Worm (Caenorhabditis elegans) whole organism, L2 larva: ENCODE data around the gene VM106R.1.

Source experiments
- C34F6.9 ChIP-seq: fragments of 150-350 bp; optimal IDR thresholded peaks from 2 replicates; lab custom pipeline; 2014; ENCODE audit warnings: missing biosample characterization, missing genetic modification characterization
- F13H6.1 ChIP-seq: sonication (generic microtip); optimal IDR thresholded peaks from 2 replicates; lab custom pipeline; 2016; ENCODE audit warnings: missing genetic modification characterization, missing compliant biosample characterization
- R02D3.7 ChIP-seq: fragments of 150-350 bp; optimal IDR thresholded peaks from 2 replicates; lab custom pipeline; 2014; ENCODE audit warnings: missing biosample characterization, missing genetic modification characterization
- Y55F3AM.14 ChIP-seq: fragments of 200-800 bp; sonication (Bioruptor generic); optimal IDR thresholded peaks from 2 replicates; lab custom pipeline; 2018; ENCODE audit warnings: mild to moderate bottlenecking, missing genetic modification characterization, missing compliant biosample characterization
- aly-2 ChIP-seq: fragments of 150-350 bp; optimal IDR thresholded peaks from 2 replicates; lab custom pipeline; 2014; ENCODE audit warnings: missing biosample characterization, missing genetic modification characterization
- ama-1 ChIP-seq: fragments of 150-350 bp; optimal IDR thresholded peaks from 2 replicates; lab custom pipeline; 2018; ENCODE audit warnings: inconsistent platforms
- blmp-1 ChIP-seq: sonication (generic microtip); optimal IDR thresholded peaks from 2 replicates; lab custom pipeline; 2017; ENCODE audit warnings: missing genetic modification characterization, mild to moderate bottlenecking, missing compliant biosample characterization, antibody characterized with exemption, moderate library complexity; ENCODE audit not compliant: insufficient read depth
- crh-2 ChIP-seq: sonication (generic microtip); optimal IDR thresholded peaks from 2 replicates; lab custom pipeline; 2017; ENCODE audit warnings: missing biosample characterization, missing genetic modification characterization
- dmd-4 ChIP-seq: sonication (generic microtip); optimal IDR thresholded peaks from 2 replicates; lab custom pipeline; 2017; ENCODE audit warnings: missing biosample characterization, missing genetic modification characterization
- egl-27 ChIP-seq: sonication (generic microtip); optimal IDR thresholded peaks from 3 replicates; lab custom pipeline; 2017; ENCODE audit warnings: missing biosample characterization, missing genetic modification reagents, missing genetic modification characterization
- elt-1 ChIP-seq: fragments of 150-350 bp; optimal IDR thresholded peaks from 2 replicates; lab custom pipeline; 2014; ENCODE audit warnings: missing biosample characterization, missing genetic modification characterization
- elt-3 ChIP-seq: sonication (generic microtip); optimal IDR thresholded peaks from 2 replicates; lab custom pipeline; 2017; ENCODE audit warnings: missing biosample characterization, missing genetic modification characterization
- fos-1 ChIP-seq: fragments of 150-350 bp; optimal IDR thresholded peaks from 2 replicates; lab custom pipeline; 2014; ENCODE audit warnings: missing biosample characterization, missing genetic modification characterization
- gmeb-1 ChIP-seq: fragments of 150-350 bp; optimal IDR thresholded peaks from 2 replicates; lab custom pipeline; 2014; ENCODE audit warnings: missing biosample characterization, missing genetic modification characterization
- lin-11 ChIP-seq: fragments of 150-350 bp; sonication (generic microtip); optimal IDR thresholded peaks from 2 replicates; lab custom pipeline; 2014; ENCODE audit warnings: missing biosample characterization, missing genetic modification characterization, inconsistent platforms, mixed read lengths
- lin-39 ChIP-seq: fragments of 150-350 bp; optimal IDR thresholded peaks from 2 replicates; lab custom pipeline; 2014; ENCODE audit warnings: missing biosample characterization, missing genetic modification reagents, missing genetic modification characterization
- lsy-2 ChIP-seq, 2 experiments: fragments of 150-350 bp in 1 of 2; sonication (generic microtip) in 1 of 2; optimal IDR thresholded peaks; 2 replicates each; lab custom pipeline; 2014 to 2017; ENCODE audit warnings: missing biosample characterization in 2 of 2, missing genetic modification characterization in 2 of 2
- mab-5 ChIP-seq: fragments of 150-350 bp; optimal IDR thresholded peaks from 2 replicates; lab custom pipeline; 2014; ENCODE audit warnings: missing biosample characterization, missing genetic modification characterization
- mbf-1 ChIP-seq: sonication (generic microtip); optimal IDR thresholded peaks from 2 replicates; lab custom pipeline; 2017; ENCODE audit warnings: missing biosample characterization, missing genetic modification characterization
- mdl-1 ChIP-seq, 2 experiments: fragments of 150-350 bp in 1 of 2; sonication (generic microtip) in 1 of 2; optimal IDR thresholded peaks; 2 replicates each; lab custom pipeline; 2017; ENCODE audit warnings: missing biosample characterization in 2 of 2, missing genetic modification characterization in 2 of 2
- nhr-10 ChIP-seq: sonication (generic microtip); optimal IDR thresholded peaks from 2 replicates; lab custom pipeline; 2017; ENCODE audit warnings: missing biosample characterization, missing genetic modification characterization
- nhr-11 ChIP-seq: fragments of 150-350 bp; optimal IDR thresholded peaks from 2 replicates; lab custom pipeline; 2014; ENCODE audit warnings: missing biosample characterization, missing genetic modification characterization
- nhr-12 ChIP-seq: fragments of 150-350 bp; optimal IDR thresholded peaks from 2 replicates; lab custom pipeline; 2014; ENCODE audit warnings: missing biosample characterization, missing genetic modification characterization
- nhr-129 ChIP-seq: fragments of 150-350 bp; optimal IDR thresholded peaks from 2 replicates; lab custom pipeline; 2014; ENCODE audit warnings: missing biosample characterization, missing genetic modification characterization
- nhr-21 ChIP-seq: fragments of 150-350 bp; optimal IDR thresholded peaks from 2 replicates; lab custom pipeline; 2014; ENCODE audit warnings: missing biosample characterization, missing genetic modification characterization
- nhr-23 ChIP-seq: fragments of 150-350 bp; optimal IDR thresholded peaks from 2 replicates; lab custom pipeline; 2014; ENCODE audit warnings: missing biosample characterization, missing genetic modification reagents, missing genetic modification characterization
- nhr-237 ChIP-seq: fragments of 150-350 bp; optimal IDR thresholded peaks from 2 replicates; lab custom pipeline; 2014; ENCODE audit warnings: missing biosample characterization, missing genetic modification characterization
- nhr-25 ChIP-seq: fragments of 150-350 bp; sonication (generic microtip); optimal IDR thresholded peaks from 3 replicates; lab custom pipeline; 2014; ENCODE audit warnings: missing biosample characterization, missing genetic modification characterization
- nhr-6 ChIP-seq: fragments of 150-350 bp; optimal IDR thresholded peaks from 2 replicates; lab custom pipeline; 2014; ENCODE audit warnings: missing biosample characterization, missing genetic modification characterization
- nhr-77 ChIP-seq: fragments of 150-350 bp; optimal IDR thresholded peaks from 2 replicates; lab custom pipeline; 2014; ENCODE audit warnings: missing biosample characterization, missing genetic modification characterization
- peb-1 ChIP-seq: fragments of 150-350 bp; optimal IDR thresholded peaks from 2 replicates; lab custom pipeline; 2014; ENCODE audit warnings: missing biosample characterization, missing genetic modification characterization
- sem-4 ChIP-seq: fragments of 150-350 bp; optimal IDR thresholded peaks from 2 replicates; lab custom pipeline; 2014; ENCODE audit warnings: missing biosample characterization, missing genetic modification reagents, missing genetic modification characterization
- skn-1 ChIP-seq: sonication (generic microtip); optimal IDR thresholded peaks from 2 replicates; lab custom pipeline; 2017; ENCODE audit warnings: missing biosample characterization, missing genetic modification characterization
- sma-3 ChIP-seq: sonication (generic microtip); optimal IDR thresholded peaks from 2 replicates; lab custom pipeline; 2016; ENCODE audit warnings: missing genetic modification reagents, missing genetic modification characterization, missing compliant biosample characterization
- sma-9 ChIP-seq, 2 experiments: fragments of 150-350 bp in 1 of 2; sonication (generic microtip) in 1 of 2; optimal IDR thresholded peaks; 2 replicates each; lab custom pipeline; 2014 to 2016; ENCODE audit warnings: missing genetic modification characterization in 2 of 2, mild to moderate bottlenecking in 1 of 2, missing biosample characterization in 1 of 2, missing compliant biosample characterization in 1 of 2, missing genetic modification reagents in 1 of 2, moderate library complexity in 1 of 2
- snpc-4 ChIP-seq: fragments of 150-350 bp; optimal IDR thresholded peaks from 2 replicates; lab custom pipeline; 2014; ENCODE audit warnings: missing biosample characterization, missing genetic modification characterization
- unc-39 ChIP-seq: fragments of 150-350 bp; optimal IDR thresholded peaks from 2 replicates; lab custom pipeline; 2014; ENCODE audit warnings: missing biosample characterization, missing genetic modification characterization
- unc-55 ChIP-seq: fragments of 150-350 bp; sonication (generic microtip); optimal IDR thresholded peaks from 3 replicates; lab custom pipeline; 2014; ENCODE audit warnings: missing biosample characterization, missing genetic modification reagents, missing genetic modification characterization
- unc-62 ChIP-seq: fragments of 150-350 bp; optimal IDR thresholded peaks from 2 replicates; lab custom pipeline; 2014; ENCODE audit warnings: missing biosample characterization, missing genetic modification reagents, missing genetic modification characterization
- ztf-1 ChIP-seq: fragments of 200-800 bp; sonication (Bioruptor generic); conservative IDR thresholded peaks from 2 replicates; pipeline ENCODE4 v1.3.6; 2022; ENCODE audit warnings: missing genetic modification characterization, missing compliant biosample characterization
- ztf-11 ChIP-seq: sonication (generic microtip); optimal IDR thresholded peaks from 2 replicates; lab custom pipeline; 2017; ENCODE audit warnings: missing biosample characterization, missing genetic modification characterization

Gene VM106R.1

ce11 chrII:10867219-10867618 is 38.2 kb upstream of the VM106R.1 start:
- no peak for TF ChIP-seq R02D3.7 (tag; lab: Kevin White, UChicago)
- peak in 1 of 2 experiments; percentile 73 for TF ChIP-seq lsy-2 (tag; optimal IDR thresholded peaks at IDR 0.05; lab: Kevin White, UChicago)
- peak; percentile 42 for TF ChIP-seq nhr-129 (tag; lab: Kevin White, UChicago)
- TF ChIP-seq nhr-21 (tag; lab: Kevin White, UChicago), result no peak
- peak; percentile 30 for TF ChIP-seq unc-55 (GFP tag; lab: Kevin White, UChicago)
- no peak for TF ChIP-seq unc-39 (tag; lab: Kevin White, UChicago)
- peak; percentile 69 for TF ChIP-seq crh-2 (tag; lab: Kevin White, UChicago)
- TF ChIP-seq fos-1 (tag; lab: Kevin White, UChicago), result peak; percentile 54
- no peak for TF ChIP-seq nhr-77 (tag; lab: Kevin White, UChicago)
- no peak for TF ChIP-seq skn-1 (tag; lab: Kevin White, UChicago)
- TF ChIP-seq F13H6.1 (tag; lab: Kevin White, UChicago), result peak; percentile 59
- peak; percentile 29 for TF ChIP-seq sma-9 (GFP tag; optimal IDR thresholded peaks at IDR 0.05; lab: Kevin White, UChicago)
- TF ChIP-seq sma-9 (tag; optimal IDR thresholded peaks at IDR 0.05; lab: Kevin White, UChicago), result no peak
- TF ChIP-seq C34F6.9, result peak; percentile 42
- TF ChIP-seq gmeb-1 (tag; lab: Kevin White, UChicago), result peak; percentile 30
- TF ChIP-seq elt-3 (tag; lab: Kevin White, UChicago), result no peak
- no peak for TF ChIP-seq ztf-11 (tag; lab: Kevin White, UChicago)

ce11 chrII:10862749-10863656 is 34.0 kb upstream of the VM106R.1 start:
- no peak for TF ChIP-seq F13H6.1 (tag; lab: Kevin White, UChicago)
- peak; percentile 67 for TF ChIP-seq nhr-129 (tag; lab: Kevin White, UChicago)
- TF ChIP-seq nhr-21 (tag; lab: Kevin White, UChicago), result no peak
- peak; percentile 12 for TF ChIP-seq nhr-25 (tag; lab: Kevin White, UChicago)
- peak; percentile 6 for TF ChIP-seq C34F6.9
- TF ChIP-seq unc-55 (GFP tag; lab: Kevin White, UChicago), result peak; percentile 4
- peak; percentile 76 for TF ChIP-seq blmp-1 (tag; lab: Kevin White, UChicago)
- TF ChIP-seq, all 48 proteins: peak for 5

- TF ChIP-seq Y55F3AM.14, result no peak
- no peak for TF ChIP-seq mab-5 (tag; lab: Kevin White, UChicago)
- no peak for TF ChIP-seq gmeb-1 (tag; lab: Kevin White, UChicago)
- peak; percentile 87 for TF ChIP-seq sma-9 (GFP tag; optimal IDR thresholded peaks at IDR 0.05; lab: Kevin White, UChicago)
- TF ChIP-seq sma-9 (tag; optimal IDR thresholded peaks at IDR 0.05; lab: Kevin White, UChicago), result no peak
- TF ChIP-seq ama-1 (lab: Kevin White, UChicago), result no peak
- peak; percentile 28 for TF ChIP-seq nhr-21 (tag; lab: Kevin White, UChicago)
- TF ChIP-seq dmd-4 (tag; lab: Kevin White, UChicago), result no peak
- no peak for TF ChIP-seq nhr-77 (tag; lab: Kevin White, UChicago)
- TF ChIP-seq nhr-25 (tag; lab: Kevin White, UChicago), result peak; percentile 52
- no peak for TF ChIP-seq nhr-23 (tag; lab: Kevin White, UChicago)
- no peak for TF ChIP-seq lin-11 (tag; lab: Kevin White, UChicago)
- no peak for TF ChIP-seq elt-1
- peak; percentile 28 for TF ChIP-seq fos-1 (tag; lab: Kevin White, UChicago)
- TF ChIP-seq snpc-4 (tag; lab: Kevin White, UChicago), result no peak
- TF ChIP-seq nhr-11 (tag; lab: Kevin White, UChicago), result no peak
- TF ChIP-seq nhr-10 (tag; lab: Kevin White, UChicago), result no peak
- TF ChIP-seq peb-1 (tag; lab: Kevin White, UChicago), result no peak
- TF ChIP-seq ztf-1 (GFP tag; lab: Robert Waterston, UW), result no peak
- TF ChIP-seq unc-62 (GFP tag; lab: Kevin White, UChicago), result no peak
- no peak for TF ChIP-seq unc-55 (GFP tag; lab: Kevin White, UChicago)
- no peak for TF ChIP-seq R02D3.7 (tag; lab: Kevin White, UChicago)
- no peak for TF ChIP-seq nhr-6 (tag; lab: Kevin White, UChicago)
- no peak for TF ChIP-seq mdl-1 (tag; optimal IDR thresholded peaks at IDR 0.05; lab: Kevin White, UChicago)
- TF ChIP-seq elt-3 (tag; lab: Kevin White, UChicago), result no peak
- peak; percentile 2 for TF ChIP-seq sem-4 (tag; lab: Kevin White, UChicago)
- peak; percentile 77 for TF ChIP-seq crh-2 (tag; lab: Kevin White, UChicago)
- no peak for TF ChIP-seq aly-2 (tag; lab: Kevin White, UChicago)
- no peak for TF ChIP-seq blmp-1 (tag; lab: Kevin White, UChicago)
- no peak for TF ChIP-seq nhr-12
- TF ChIP-seq F13H6.1 (tag; lab: Kevin White, UChicago), result no peak
- no peak for TF ChIP-seq nhr-237 (tag; lab: Kevin White, UChicago)
- no peak for TF ChIP-seq lin-39 (tag; lab: Kevin White, UChicago)
- no peak for TF ChIP-seq mbf-1 (tag; lab: Kevin White, UChicago)
- peak in 1 of 2 experiments; percentile 2 for TF ChIP-seq lsy-2 (tag; optimal IDR thresholded peaks at IDR 0.05; lab: Kevin White, UChicago)
- TF ChIP-seq egl-27, result no peak
- no peak for TF ChIP-seq nhr-129 (tag; lab: Kevin White, UChicago)
- peak; percentile 40 for TF ChIP-seq sma-3 (GFP tag; lab: Kevin White, UChicago)
- no peak for TF ChIP-seq C34F6.9
- no peak for TF ChIP-seq unc-39 (tag; lab: Kevin White, UChicago)
Observed at ce11 chrII:10861723-10862486, 32.9 kb upstream of the VM106R.1 start.
